Worm (Caenorhabditis elegans) whole organism, L3 larva: ENCODE data around the gene Y67D8B.1.

ENCODE experiments used
- ZK546.5 ChIP-seq: sonication (generic microtip); optimal IDR thresholded peaks from 2 replicates; lab custom pipeline; 2017; ENCODE audit warnings: missing biosample characterization, missing genetic modification characterization
- ceh-9 ChIP-seq: sonication (generic microtip); optimal IDR thresholded peaks from 2 replicates; lab custom pipeline; 2018; ENCODE audit warnings: missing biosample characterization, missing genetic modification characterization
- elt-3 ChIP-seq, 3 experiments: fragments of 150-350 bp in 1 of 3; sonication (generic microtip) in 2 of 3; optimal IDR thresholded peaks; 2 replicates in 2 of 3; 4 replicates in 1 of 3; lab custom pipeline; 2014 to 2017; ENCODE audit warnings: missing biosample characterization in 3 of 3, missing genetic modification characterization in 3 of 3
- lin-15B ChIP-seq: fragments of 150-350 bp; optimal IDR thresholded peaks from 2 replicates; lab custom pipeline; 2014; ENCODE audit warnings: missing biosample characterization, missing genetic modification characterization
- mdl-1 ChIP-seq: fragments of 150-350 bp; optimal IDR thresholded peaks from 2 replicates; lab custom pipeline; 2014; ENCODE audit warnings: missing biosample characterization, missing genetic modification characterization
- nfya-1 ChIP-seq: sonication (generic microtip); optimal IDR thresholded peaks from 2 replicates; lab custom pipeline; 2017; ENCODE audit warnings: missing genetic modification characterization, mild to moderate bottlenecking, missing compliant biosample characterization, antibody characterized with exemption, moderate library complexity; ENCODE audit not compliant: insufficient read depth
- nhr-12 ChIP-seq: fragments of 150-350 bp; optimal IDR thresholded peaks from 2 replicates; lab custom pipeline; 2014; ENCODE audit warnings: missing biosample characterization, missing genetic modification characterization
- nhr-237 ChIP-seq: fragments of 150-350 bp; optimal IDR thresholded peaks from 2 replicates; lab custom pipeline; 2014; ENCODE audit warnings: missing biosample characterization, missing genetic modification characterization
- nhr-25 ChIP-seq: sonication (generic microtip); optimal IDR thresholded peaks from 2 replicates; lab custom pipeline; 2017; ENCODE audit warnings: missing biosample characterization, missing genetic modification characterization
- nhr-67 ChIP-seq: fragments of 150-350 bp; optimal IDR thresholded peaks from 2 replicates; lab custom pipeline; 2014; ENCODE audit warnings: missing biosample characterization, missing genetic modification characterization
- nhr-77 ChIP-seq: fragments of 150-350 bp; optimal IDR thresholded peaks from 2 replicates; lab custom pipeline; 2014; ENCODE audit warnings: missing biosample characterization, missing genetic modification characterization
- snpc-4 ChIP-seq: fragments of 150-350 bp; optimal IDR thresholded peaks from 2 replicates; lab custom pipeline; 2014; ENCODE audit warnings: missing biosample characterization, missing genetic modification characterization
- unc-39 ChIP-seq: sonication (generic microtip); optimal IDR thresholded peaks from 4 replicates; lab custom pipeline; 2017; ENCODE audit warnings: missing biosample characterization, missing genetic modification characterization
- ztf-11 ChIP-seq: fragments of 150-350 bp; optimal IDR thresholded peaks from 2 replicates; lab custom pipeline; 2014; ENCODE audit warnings: missing biosample characterization, missing genetic modification characterization

ce11 chrIV:3211929-3212328, 39.5 kb upstream of the Y67D8B.1 start:
- TF ChIP-seq unc-39 (tag; lab: Kevin White, UChicago): no peak
- no peak for TF ChIP-seq mdl-1 (tag; lab: Kevin White, UChicago)
- TF ChIP-seq lin-15B (tag; lab: Kevin White, UChicago): no peak
- no peak for TF ChIP-seq snpc-4 (tag; lab: Kevin White, UChicago)
- no peak for TF ChIP-seq ceh-9 (tag; lab: Kevin White, UChicago)
- TF ChIP-seq ztf-11 (tag; lab: Kevin White, UChicago): no peak
- TF ChIP-seq nhr-237 (tag; lab: Kevin White, UChicago): no peak
- no peak for TF ChIP-seq nhr-77 (tag; lab: Kevin White, UChicago)
- TF ChIP-seq nfya-1: no peak
- TF ChIP-seq nhr-67 (tag; lab: Kevin White, UChicago): no peak
- no peak for TF ChIP-seq nhr-12 (tag; lab: Kevin White, UChicago)
- no peak for TF ChIP-seq elt-3 (tag; optimal IDR thresholded peaks at IDR 0.05; lab: Kevin White, UChicago)
- TF ChIP-seq nhr-25: no peak
- TF ChIP-seq ZK546.5 (tag; lab: Kevin White, UChicago): no peak
